Worm (Caenorhabditis elegans): ENCODE results near the gene lon-1.

Gene lon-1

DNA sequence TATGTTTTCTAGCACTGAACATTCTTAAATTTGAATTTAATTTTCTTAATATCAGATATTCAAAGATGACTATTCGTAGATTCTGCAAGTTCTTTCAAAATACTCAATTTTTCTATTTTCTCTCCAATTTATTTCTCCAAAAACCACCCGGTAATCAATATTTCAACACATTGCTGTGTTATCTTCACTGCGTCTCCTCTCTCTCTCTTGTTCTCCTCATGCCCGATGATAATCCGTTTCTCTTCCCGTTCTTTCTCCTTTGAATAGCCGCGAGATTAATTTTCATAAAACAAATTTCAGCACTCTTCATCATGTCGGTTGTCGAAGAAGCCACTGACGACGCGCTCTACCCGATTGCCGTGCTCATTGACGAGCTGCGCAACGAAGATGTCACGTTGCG is 23.8 kb upstream of the lon-1 start, which contains the start of gene paa-1:
paa-1 (plus strand) TSS at position 301 of the 400 bp plus-strand sequence.
- TF ChIP-seq snpc-4 (tag; optimal IDR thresholded peaks at IDR 0.05) (no peak), daf-12 (tag; optimal IDR thresholded peaks at IDR 0.05) (no peak), pqm-1 (tag; optimal IDR thresholded peaks at IDR 0.05) (no peak), fos-1 (tag; optimal IDR thresholded peaks at IDR 0.05) (no peak), unc-62 (GFP tag; optimal IDR thresholded peaks at IDR 0.05) (no peak), nhr-11 (tag; optimal IDR thresholded peaks at IDR 0.05) (no peak), ztf-11 (tag; optimal IDR thresholded peaks at IDR 0.05) (no peak), pha-4 (tag; optimal IDR thresholded peaks at IDR 0.05) (no peak), fkh-10 (GFP tag; optimal IDR thresholded peaks at IDR 0.05) (no peak), ZK546.5 (tag; optimal IDR thresholded peaks at IDR 0.05) (no peak), mdl-1 (tag; optimal IDR thresholded peaks at IDR 0.05) (no peak), nhr-43 (tag; optimal IDR thresholded peaks at IDR 0.05; ENCODE audit: poor library complexity, severe bottlenecking) (no peak), mml-1 (tag; optimal IDR thresholded peaks at IDR 0.05) (no peak), fkh-2 (tag; optimal IDR thresholded peaks at IDR 0.05) (no peak), zag-1 (tag; optimal IDR thresholded peaks at IDR 0.05) (no peak), nhr-28 (tag; optimal IDR thresholded peaks at IDR 0.05) (no peak), ama-1 (optimal IDR thresholded peaks at IDR 0.05) (no peak), nhr-23 (tag; optimal IDR thresholded peaks at IDR 0.05) (no peak), lin-15B (tag; optimal IDR thresholded peaks at IDR 0.05) (no peak)

DNA sequence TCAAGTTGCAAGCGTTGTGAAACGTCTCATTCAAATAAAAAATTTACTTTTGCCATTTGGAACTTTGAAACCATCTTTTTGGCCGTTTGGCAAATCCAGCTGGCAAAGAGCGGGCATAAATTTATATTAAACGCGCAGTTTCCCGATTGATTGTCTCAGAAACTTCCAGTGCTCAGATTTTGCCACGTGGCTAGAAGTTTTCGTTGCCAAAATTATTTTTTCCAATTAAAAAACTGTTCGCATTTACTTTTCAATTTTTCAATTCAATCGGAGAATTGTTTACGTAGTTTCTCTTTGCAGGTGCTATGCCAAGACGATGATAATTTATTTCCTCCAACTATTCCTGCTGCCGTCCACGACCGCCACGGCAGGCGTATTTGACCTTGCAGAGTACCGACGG is 21.0 kb upstream of the lon-1 start, which contains the start of gene F48E8.4:
F48E8.4 (plus strand) TSS at position 301 of the 400 bp plus-strand sequence.
- TF ChIP-seq nhr-25 (tag; optimal IDR thresholded peaks at IDR 0.05), result peak; percentile 13
- TF ChIP-seq sea-2 (GFP tag; optimal IDR thresholded peaks at IDR 0.05), result no peak
- TF ChIP-seq nhr-11 (tag; optimal IDR thresholded peaks at IDR 0.05), result no peak

DNA sequence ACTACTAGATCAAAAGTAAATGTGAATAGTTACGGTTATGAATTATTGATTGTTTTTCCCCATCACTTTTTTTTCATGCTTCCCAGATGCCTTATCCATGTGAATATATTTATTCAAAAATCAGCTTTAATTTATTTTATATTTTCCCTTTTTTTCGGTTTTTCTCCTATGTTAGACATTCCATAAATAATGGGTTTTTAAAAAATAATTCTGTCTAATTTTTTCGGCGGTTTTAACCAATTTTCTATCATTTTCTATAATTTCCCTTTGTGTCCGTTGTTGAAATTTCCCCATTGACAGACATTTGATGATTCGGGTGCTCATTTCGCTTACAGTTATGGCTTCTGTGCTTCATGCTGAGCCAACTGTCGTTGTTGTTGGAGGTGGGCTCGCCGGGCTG is 13.2 kb upstream of the lon-1 start, which contains the start of gene F48E8.3:
F48E8.3 (plus strand) TSS at position 301 of the 400 bp plus-strand sequence.
- TF ChIP-seq nhr-67 (tag; optimal IDR thresholded peaks at IDR 0.05), result no peak
- no peak for TF ChIP-seq ceh-28 (tag; optimal IDR thresholded peaks at IDR 0.05)
- no peak for TF ChIP-seq unc-39 (tag; optimal IDR thresholded peaks at IDR 0.05)
- TF ChIP-seq pqm-1 (tag; optimal IDR thresholded peaks at IDR 0.05), result no peak
- TF ChIP-seq elt-1 (tag; optimal IDR thresholded peaks at IDR 0.05), result no peak
- no peak for TF ChIP-seq nhr-12 (tag; optimal IDR thresholded peaks at IDR 0.05)
- no peak for TF ChIP-seq elt-2 (tag; optimal IDR thresholded peaks at IDR 0.05)
- no peak for TF ChIP-seq mdl-1 (tag; optimal IDR thresholded peaks at IDR 0.05)
- no peak for TF ChIP-seq hmg-11 (tag; optimal IDR thresholded peaks at IDR 0.05)

DNA sequence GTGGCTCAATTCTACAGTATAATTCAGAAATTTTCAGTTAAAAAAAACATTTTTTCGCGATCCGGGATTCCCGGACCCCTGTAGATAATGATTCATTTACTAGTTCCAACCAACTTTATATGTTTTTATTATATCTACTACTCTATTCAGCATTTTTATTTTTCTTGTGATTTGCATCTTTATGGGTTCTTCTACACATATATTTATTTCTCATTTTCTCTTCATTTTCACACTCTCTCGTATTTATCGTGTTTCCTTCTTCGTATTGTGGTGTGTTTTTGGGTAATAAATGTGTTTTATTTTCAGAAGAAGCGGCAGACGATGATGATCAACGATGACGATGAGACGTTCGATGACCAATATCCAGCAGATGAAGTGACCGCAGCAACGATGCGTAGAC is 10.2 kb upstream of the lon-1 start, which contains the start of gene F48E8.2:
F48E8.2 (plus strand) TSS at position 301 of the 400 bp plus-strand sequence.
- no peak for TF ChIP-seq fkh-10 (GFP tag; optimal IDR thresholded peaks at IDR 0.05)

DNA sequence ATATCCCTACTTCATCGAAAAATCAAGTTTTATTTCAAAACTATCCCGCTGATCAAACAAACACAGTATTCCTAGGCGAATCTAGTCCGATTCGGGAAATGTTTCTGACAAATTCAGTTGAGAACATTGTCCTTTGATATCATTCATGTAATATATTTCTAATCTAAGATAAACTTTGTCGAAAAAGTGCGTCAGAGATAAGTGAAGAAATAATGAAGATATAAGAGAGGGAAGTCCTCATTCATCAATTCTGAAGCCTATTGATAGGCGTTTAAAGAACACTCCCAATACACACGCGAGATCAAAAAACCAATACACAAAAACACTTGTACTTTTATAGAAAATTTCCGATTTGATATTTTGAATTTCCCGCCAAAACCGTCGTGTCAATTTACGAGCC is 9.4 kb upstream of the lon-1 start:
- TF ChIP-seq aly-2 (tag; optimal IDR thresholded peaks at IDR 0.05) (no peak), jun-1 (tag; optimal IDR thresholded peaks at IDR 0.05) (no peak), nhr-25 (tag; optimal IDR thresholded peaks at IDR 0.05) (peak; percentile 19), elt-3 (tag; optimal IDR thresholded peaks at IDR 0.05) (peak; percentile 49 to 90 (median 88)), ceh-82 (tag; optimal IDR thresholded peaks at IDR 0.05) (no peak), nhr-43 (tag; optimal IDR thresholded peaks at IDR 0.05; ENCODE audit: poor library complexity, severe bottlenecking) (no peak), fos-1 (tag; optimal IDR thresholded peaks at IDR 0.05) (no peak)

DNA sequence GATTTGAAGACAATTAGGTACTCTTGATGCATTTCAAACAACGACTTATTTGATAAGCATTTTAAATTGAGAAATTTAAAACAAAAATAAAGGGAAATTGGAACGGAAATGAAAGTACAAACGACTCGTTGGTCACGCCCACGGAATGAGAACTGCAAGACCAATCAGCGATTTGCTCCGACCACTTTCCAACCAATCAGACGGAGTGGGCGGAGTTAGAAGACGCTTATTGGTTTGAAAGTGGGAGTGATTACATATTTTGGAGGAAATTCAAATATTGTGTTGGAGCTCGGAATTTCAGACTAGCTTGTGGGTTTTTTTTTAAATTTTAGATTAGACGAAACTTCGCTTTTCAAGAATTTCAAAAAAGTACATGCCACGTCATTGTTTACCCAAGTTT is 5.2 kb upstream of the lon-1 start:
- TF ChIP-seq jun-1 (tag; optimal IDR thresholded peaks at IDR 0.05), result no peak
- TF ChIP-seq egl-5 (tag; optimal IDR thresholded peaks at IDR 0.05), result no peak
- no peak for TF ChIP-seq ztf-11 (tag; optimal IDR thresholded peaks at IDR 0.05)
- no peak for TF ChIP-seq zag-1 (tag; optimal IDR thresholded peaks at IDR 0.05)
- peak; percentile 99 for TF ChIP-seq nfya-1 (tag; optimal IDR thresholded peaks at IDR 0.05; ENCODE audit: insufficient read depth)

Data from whole organism, L3 larva.